Fruit fly (Drosophila melanogaster) whole organism, embryonic: ENCODE data around the gene Roc1b.

Experiments
- Bdp1 ChIP-seq: fragments of 200-800 bp; sonication (Bioruptor generic); optimal IDR thresholded peaks from 3 replicates; lab custom pipeline; 2016; ENCODE audit warnings: missing biosample characterization, missing genetic modification characterization
- Ets97D ChIP-seq: fragments of 200-800 bp; sonication (Bioruptor generic); optimal IDR thresholded peaks from 3 replicates; lab custom pipeline; 2016; ENCODE audit warnings: missing biosample characterization, missing genetic modification characterization

DNA sequence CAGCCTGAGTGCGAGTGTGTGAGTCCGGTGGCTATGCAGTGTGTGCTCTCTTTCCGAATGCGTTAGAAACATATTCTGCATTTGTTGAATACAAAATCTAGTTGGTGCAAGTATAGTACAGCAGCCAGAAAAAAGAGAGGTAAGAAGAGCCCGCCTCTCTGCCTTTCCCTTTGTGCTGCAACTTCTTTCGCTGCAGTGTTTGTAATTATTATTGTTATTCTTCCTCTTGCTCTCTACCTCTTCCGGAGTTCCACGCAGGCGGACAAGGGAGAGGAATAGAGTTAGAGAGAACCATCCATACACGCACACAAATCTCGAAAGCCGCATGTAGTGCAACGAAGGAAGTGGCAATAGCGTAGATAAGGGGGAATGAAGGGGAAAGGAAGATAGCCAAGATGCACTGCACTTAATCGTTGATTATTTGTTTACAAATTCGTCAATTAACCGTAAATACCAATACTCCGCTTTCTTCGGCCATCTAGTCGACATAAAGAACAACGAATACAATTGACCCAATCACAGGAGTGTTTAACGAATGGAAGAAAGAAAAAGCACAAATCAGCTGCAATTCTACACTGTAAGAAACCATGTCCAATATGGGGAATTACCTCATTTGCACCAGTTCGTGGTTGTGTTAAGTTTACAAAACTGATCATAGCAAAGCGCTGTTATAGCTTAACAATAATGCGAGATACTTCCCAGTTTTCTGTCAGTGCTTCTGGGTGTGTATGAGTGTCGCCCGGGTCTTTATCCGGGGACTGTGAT is 10.0 kb upstream of the Roc1b start:
- TF ChIP-seq Ets97D (GFP tag; lab: Kevin White, UChicago) = peak; percentile 29
- peak; percentile 55 for TF ChIP-seq Bdp1
